Fruit fly (Drosophila melanogaster): Measurements from ENCODE around the gene Kdm2.

DNA sequence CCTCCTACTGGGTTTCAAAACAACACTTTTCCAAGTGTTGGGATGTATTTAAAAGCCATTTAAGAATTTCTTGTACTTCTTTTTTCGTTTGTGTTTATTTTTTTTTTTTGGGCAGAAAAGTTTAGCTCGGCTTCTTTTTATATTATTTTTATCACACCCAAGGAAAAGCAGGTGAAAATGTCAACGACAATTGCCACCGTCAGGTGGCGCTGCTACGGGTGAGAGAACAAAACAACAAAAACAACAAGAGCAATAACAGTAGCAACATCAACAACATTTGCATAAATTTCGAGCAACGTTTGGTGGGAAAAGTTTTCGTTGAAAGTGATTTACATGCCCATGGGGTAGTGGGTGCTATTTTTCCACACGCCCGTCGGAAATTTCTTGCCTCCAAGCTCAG is 38.0 kb downstream of the Kdm2 start:
- TF ChIP-seq lola (GFP tag; optimal IDR thresholded peaks at IDR 0.05) (no peak), jim (GFP tag; optimal IDR thresholded peaks at IDR 0.05) (no peak), Hr83 (GFP tag; optimal IDR thresholded peaks at IDR 0.05; ENCODE audit: poor library complexity, severe bottlenecking) (no peak), pan (optimal IDR thresholded peaks at IDR 0.05) (no peak), OdsH (GFP tag; optimal IDR thresholded peaks at IDR 0.05) (no peak), woc (GFP tag; optimal IDR thresholded peaks at IDR 0.05) (no peak), ey (GFP tag; optimal IDR thresholded peaks at IDR 0.05) (no peak), CrebA (GFP tag; optimal IDR thresholded peaks at IDR 0.05; ENCODE audit: borderline replicate concordance) (no peak), h (GFP tag; optimal IDR thresholded peaks at IDR 0.05) (no peak), dmrt93B (GFP tag; optimal IDR thresholded peaks at IDR 0.05) (no peak)
